Fruit fly (Drosophila melanogaster) whole organism, embryonic: ENCODE results near the gene ebd1.
A peak's percentile ranks its signal among the peaks of the same experiment; 100 is the strongest.

Experiments used
- CG10274 ChIP-seq: fragments of 200-800 bp; sonication (Bioruptor generic); optimal IDR thresholded peaks from 3 replicates; lab custom pipeline; 2017; ENCODE audit warnings: missing biosample characterization, mild to moderate bottlenecking, missing genetic modification characterization
- CG10565 ChIP-seq: fragments of 200-800 bp; sonication (Bioruptor generic); optimal IDR thresholded peaks from 3 replicates; lab custom pipeline; 2016; ENCODE audit warnings: missing biosample characterization, mild to moderate bottlenecking, missing genetic modification characterization
- CG11696 ChIP-seq: fragments of 200-800 bp; sonication (Bioruptor generic); IDR thresholded peaks from 2 replicates; pipeline ENCODE4 v1.3.6; 2022; ENCODE audit warnings: missing biosample characterization, missing genetic modification characterization
- CG12659 ChIP-seq: fragments of 200-800 bp; sonication (Bioruptor generic); optimal IDR thresholded peaks from 3 replicates; lab custom pipeline; 2017; ENCODE audit warnings: mild to moderate bottlenecking, missing biosample characterization, missing genetic modification reagents, missing genetic modification characterization
- CG1529 ChIP-seq: fragments of 200-800 bp; sonication (Bioruptor generic); optimal IDR thresholded peaks from 3 replicates; lab custom pipeline; 2018; ENCODE audit warnings: missing biosample characterization, missing genetic modification characterization
- CG1602 ChIP-seq: fragments of 200-800 bp; sonication (Bioruptor generic); optimal IDR thresholded peaks from 3 replicates; lab custom pipeline; 2016; ENCODE audit warnings: missing biosample characterization, missing genetic modification characterization
- CG17802 ChIP-seq: fragments of 200-800 bp; sonication (Bioruptor generic); optimal IDR thresholded peaks from 2 replicates; lab custom pipeline; 2018; ENCODE audit warnings: missing biosample characterization, mild to moderate bottlenecking, missing genetic modification characterization, moderate library complexity
- CG17829 ChIP-seq: fragments of 200-800 bp; optimal IDR thresholded peaks from 2 replicates; lab custom pipeline; 2019; ENCODE audit warnings: missing biosample characterization, mild to moderate bottlenecking, missing genetic modification characterization, moderate library complexity
- CG2875 ChIP-seq: fragments of 200-800 bp; sonication (Bioruptor generic); optimal IDR thresholded peaks from 2 replicates; lab custom pipeline; 2017; ENCODE audit warnings: missing biosample characterization, mild to moderate bottlenecking, missing genetic modification characterization, missing genetic modification reagents
- CG32767 ChIP-seq: fragments of 200-800 bp; sonication (Bioruptor generic); IDR thresholded peaks from 2 replicates; pipeline ENCODE4 v1.3.6; 2022; ENCODE audit warnings: missing biosample characterization, missing genetic modification characterization
- CG4707 ChIP-seq: fragments of 200-800 bp; sonication (Bioruptor generic); optimal IDR thresholded peaks from 2 replicates; lab custom pipeline; 2018; ENCODE audit warnings: missing biosample characterization, mild to moderate bottlenecking, missing genetic modification characterization, moderate library complexity
- CG6272 ChIP-seq: fragments of 200-800 bp; sonication (Bioruptor generic); IDR thresholded peaks from 2 replicates; pipeline ENCODE4 v1.3.6; 2022; ENCODE audit warnings: missing biosample characterization, missing genetic modification characterization
- CG6683 ChIP-seq: fragments of 200-800 bp; sonication (Bioruptor generic); optimal IDR thresholded peaks from 2 replicates; lab custom pipeline; 2017; ENCODE audit warnings: missing biosample characterization, mild to moderate bottlenecking, missing genetic modification characterization, missing genetic modification reagents
- CG6813 ChIP-seq: fragments of 200-800 bp; sonication (Bioruptor generic); optimal IDR thresholded peaks from 2 replicates; lab custom pipeline; 2017; ENCODE audit warnings: missing biosample characterization, missing genetic modification characterization, mild to moderate bottlenecking, moderate library complexity, missing genetic modification reagents
- CG7271 ChIP-seq: fragments of 200-800 bp; sonication (Bioruptor generic); optimal IDR thresholded peaks from 2 replicates; lab custom pipeline; 2018; ENCODE audit warnings: missing biosample characterization, mild to moderate bottlenecking, missing genetic modification characterization, moderate library complexity
- CG7786 ChIP-seq: fragments of 200-800 bp; sonication (Bioruptor generic); optimal IDR thresholded peaks from 2 replicates; lab custom pipeline; 2016; ENCODE audit warnings: missing biosample characterization, missing genetic modification characterization
- CG8281 ChIP-seq: fragments of 200-800 bp; sonication (Bioruptor generic); optimal IDR thresholded peaks from 2 replicates; lab custom pipeline; 2018; ENCODE audit warnings: missing biosample characterization, mild to moderate bottlenecking, missing genetic modification characterization, moderate library complexity
- CG8359 ChIP-seq: fragments of 200-800 bp; sonication (Bioruptor generic); optimal IDR thresholded peaks from 2 replicates; lab custom pipeline; 2017; ENCODE audit warnings: missing biosample characterization, mild to moderate bottlenecking, missing genetic modification characterization, borderline replicate concordance
- CG9437 ChIP-seq: fragments of 200-800 bp; sonication (Bioruptor generic); optimal IDR thresholded peaks from 2 replicates; lab custom pipeline; 2018; ENCODE audit warnings: missing biosample characterization, mild to moderate bottlenecking, missing genetic modification characterization
- CG9932 ChIP-seq: fragments of 200-800 bp; sonication (Bioruptor generic); IDR thresholded peaks from 2 replicates; pipeline ENCODE4 v1.3.6; 2022; ENCODE audit warnings: missing biosample characterization, missing genetic modification characterization
- CTCF ChIP-seq: fragments of 200-800 bp; sonication (Bioruptor generic); optimal IDR thresholded peaks from 2 replicates; lab custom pipeline; 2017; ENCODE audit warnings: missing biosample characterization, mild to moderate bottlenecking, missing genetic modification characterization, moderate library complexity
- CkIIα-i1 ChIP-seq: fragments of 200-800 bp; sonication (Bioruptor generic); IDR thresholded peaks from 2 replicates; pipeline ENCODE4 v1.3.6; 2022; ENCODE audit warnings: missing biosample characterization, missing genetic modification characterization
- Dip3 ChIP-seq: fragments of 200-800 bp; sonication (Bioruptor generic); optimal IDR thresholded peaks from 3 replicates; lab custom pipeline; 2016; ENCODE audit warnings: missing biosample characterization, missing genetic modification characterization
- Elba2 ChIP-seq: fragments of 200-800 bp; sonication (Bioruptor generic); optimal IDR thresholded peaks from 3 replicates; lab custom pipeline; 2016; ENCODE audit warnings: missing biosample characterization, missing genetic modification characterization
- Fer3 ChIP-seq: fragments of 200-800 bp; sonication (Bioruptor generic); optimal IDR thresholded peaks from 2 replicates; lab custom pipeline; 2018; ENCODE audit warnings: missing biosample characterization, mild to moderate bottlenecking, missing genetic modification characterization, moderate library complexity
- Hmx ChIP-seq: fragments of 200-800 bp; sonication (Bioruptor generic); optimal IDR thresholded peaks from 2 replicates; lab custom pipeline; 2016; ENCODE audit warnings: missing biosample characterization, missing genetic modification characterization
- Hsf ChIP-seq: fragments of 200-800 bp; sonication (Bioruptor generic); optimal IDR thresholded peaks from 3 replicates; lab custom pipeline; 2016; ENCODE audit warnings: missing biosample characterization, missing genetic modification characterization
- Myb ChIP-seq: fragments of 200-800 bp; sonication (Bioruptor generic); optimal IDR thresholded peaks from 2 replicates; lab custom pipeline; 2016; ENCODE audit warnings: missing biosample characterization, missing genetic modification characterization
- Opbp ChIP-seq: fragments of 200-800 bp; sonication (Bioruptor generic); IDR thresholded peaks from 3 replicates; pipeline ENCODE4 v1.3.6; 2022; ENCODE audit warnings: missing biosample characterization, missing genetic modification characterization; ENCODE audit not compliant: partially characterized antibody
- Sin3A ChIP-seq: fragments of >200 bp; optimal IDR thresholded peaks from 2 replicates; lab custom pipeline; 2018
- Trl ChIP-seq, 3 experiments: fragments of >200 bp in 2 of 3; fragments of 200-800 bp in 1 of 3; sonication (Bioruptor generic) in 1 of 3; optimal IDR thresholded peaks; 2 replicates in 1 of 3; 3 replicates in 2 of 3; lab custom pipeline; 2016 to 2017; ENCODE audit warnings: missing biosample characterization in 1 of 3, missing genetic modification characterization in 1 of 3
- cas ChIP-seq: fragments of 200-800 bp; sonication (Bioruptor generic); IDR thresholded peaks from 2 replicates; pipeline ENCODE4 v1.3.6; 2022; ENCODE audit warnings: missing biosample characterization, missing genetic modification characterization
- chm ChIP-seq: fragments of 200-800 bp; sonication (Bioruptor generic); IDR thresholded peaks from 2 replicates; pipeline ENCODE4 v1.3.6; 2022; ENCODE audit warnings: missing biosample characterization, missing genetic modification characterization
- chn ChIP-seq: fragments of 200-800 bp; sonication (Bioruptor generic); optimal IDR thresholded peaks from 2 replicates; lab custom pipeline; 2016; ENCODE audit warnings: missing biosample characterization, missing genetic modification characterization
- danr ChIP-seq: fragments of 200-800 bp; sonication (Bioruptor generic); IDR thresholded peaks from 2 replicates; pipeline ENCODE4 v1.3.6; 2022; ENCODE audit warnings: missing biosample characterization, missing genetic modification characterization
- dmrt11E ChIP-seq: fragments of 200-800 bp; sonication (Bioruptor generic); optimal IDR thresholded peaks from 3 replicates; lab custom pipeline; 2018; ENCODE audit warnings: missing biosample characterization, mild to moderate bottlenecking, missing genetic modification characterization, moderate library complexity
- ewg ChIP-seq: fragments of 200-800 bp; sonication (Bioruptor generic); optimal IDR thresholded peaks from 3 replicates; lab custom pipeline; 2017; ENCODE audit warnings: mild to moderate bottlenecking, missing biosample characterization, missing genetic modification reagents, missing genetic modification characterization
- gem ChIP-seq: fragments of 200-800 bp; sonication (Bioruptor generic); optimal IDR thresholded peaks from 2 replicates; lab custom pipeline; 2019; ENCODE audit warnings: missing biosample characterization, mild to moderate bottlenecking, missing genetic modification characterization, moderate library complexity
- gt ChIP-seq: fragments of 200-800 bp; sonication (Bioruptor generic); IDR thresholded peaks from 2 replicates; pipeline ENCODE4 v1.3.6; 2022; ENCODE audit warnings: missing biosample characterization, missing genetic modification characterization
- insv ChIP-seq, 2 experiments: fragments of 200-800 bp; sonication (Bioruptor generic); optimal IDR thresholded peaks; 3 replicates each; lab custom pipeline; 2016 to 2018; ENCODE audit warnings: missing biosample characterization in 2 of 2, missing genetic modification characterization in 2 of 2
- inv ChIP-seq: fragments of 200-800 bp; sonication (Bioruptor generic); IDR thresholded peaks from 2 replicates; pipeline ENCODE4 v1.3.6; 2022; ENCODE audit warnings: missing biosample characterization, missing genetic modification characterization; ENCODE audit not compliant: partially characterized antibody
- jing ChIP-seq: fragments of 200-800 bp; sonication (Bioruptor generic); optimal IDR thresholded peaks from 2 replicates; lab custom pipeline; 2018; ENCODE audit warnings: missing biosample characterization, mild to moderate bottlenecking, missing genetic modification characterization
- lola ChIP-seq, 3 experiments: fragments of >200 bp in 2 of 3; fragments of 200-800 bp in 1 of 3; sonication (Bioruptor generic) in 1 of 3; optimal IDR thresholded peaks; 2 replicates each; lab custom pipeline; 2017 to 2019; ENCODE audit warnings: missing biosample characterization in 3 of 3, missing genetic modification characterization in 3 of 3, mild to moderate bottlenecking in 1 of 3, moderate library complexity in 1 of 3
- nau ChIP-seq: fragments of 200-800 bp; sonication (Bioruptor generic); optimal IDR thresholded peaks from 3 replicates; lab custom pipeline; 2017; ENCODE audit warnings: missing biosample characterization, mild to moderate bottlenecking, missing genetic modification characterization, missing genetic modification reagents
- pan ChIP-seq, 4 experiments: fragments of >200 bp in 3 of 4; fragments of 200-800 bp in 1 of 4; sonication (Bioruptor generic) in 1 of 4; optimal IDR thresholded peaks in 3 of 4; IDR thresholded peaks in 1 of 4; 2 replicates each; pipeline versions ENCODE4 v1.3.6 to Lab custom; 2017 to 2022; ENCODE audit warnings: missing biosample characterization in 2 of 4, missing genetic modification characterization in 2 of 4, mixed read lengths in 1 of 4
- pros ChIP-seq: fragments of 200-800 bp; sonication (Bioruptor generic); optimal IDR thresholded peaks from 3 replicates; lab custom pipeline; 2019; ENCODE audit warnings: missing biosample characterization, mild to moderate bottlenecking, missing genetic modification characterization, moderate library complexity
- salm ChIP-seq: fragments of 200-800 bp; sonication (Bioruptor generic); optimal IDR thresholded peaks from 2 replicates; lab custom pipeline; 2018; ENCODE audit warnings: missing biosample characterization, mild to moderate bottlenecking, missing genetic modification characterization
- tup ChIP-seq: fragments of 200-800 bp; sonication (Bioruptor generic); optimal IDR thresholded peaks from 2 replicates; lab custom pipeline; 2016; ENCODE audit warnings: missing biosample characterization, mild to moderate bottlenecking, missing genetic modification characterization, moderate library complexity
- usp ChIP-seq: fragments of >200 bp; optimal IDR thresholded peaks from 2 replicates; lab custom pipeline; 2017; ENCODE audit warnings: missing biosample characterization, missing genetic modification characterization

The ebd1 gene

dm6 chr3L:681793-682369, 3.5 kb downstream of the ebd1 start (continued):
- TF ChIP-seq CG8281: no peak
- TF ChIP-seq CTCF (GFP tag; lab: Kevin White, UChicago): peak; percentile 35
- no peak for TF ChIP-seq CkIIα-i1
- peak in 1 of 2 experiments; percentile 54 for TF ChIP-seq insv (GFP tag; optimal IDR thresholded peaks at IDR 0.05; lab: Kevin White, UChicago)
- TF ChIP-seq salm (tag; lab: Kevin White, UChicago): peak; percentile 13
- TF ChIP-seq gem: no peak
- TF ChIP-seq Hsf (GFP tag; lab: Kevin White, UChicago): no peak
- no peak for TF ChIP-seq CG6683 (GFP tag; lab: Kevin White, UChicago)
- peak; percentile 21 for TF ChIP-seq dmrt11E
- TF ChIP-seq chm: no peak; the same call in 1 of the 2 replicates
- peak; percentile 71 for TF ChIP-seq ewg (GFP tag; lab: Kevin White, UChicago)
- TF ChIP-seq CG1529 (GFP tag; lab: Kevin White, UChicago): peak; percentile 41
- peak; percentile 37 for TF ChIP-seq nau (GFP tag; lab: Kevin White, UChicago)
- TF ChIP-seq Elba2: peak; percentile 68
- TF ChIP-seq CG1602 (GFP tag; lab: Kevin White, UChicago): no peak
- TF ChIP-seq CG6272 (GFP tag; lab: Robert Waterston, UW): no peak
- TF ChIP-seq Fer3 (tag; lab: Kevin White, UChicago): peak; percentile 24
- TF ChIP-seq lola (GFP tag; optimal IDR thresholded peaks at IDR 0.05; lab: Kevin White, UChicago): no peak
- no peak for TF ChIP-seq CG8359 (GFP tag; lab: Kevin White, UChicago)
- TF ChIP-seq CG7271 (tag; lab: Kevin White, UChicago): peak; percentile 19
- TF ChIP-seq CG9437 (GFP tag; lab: Kevin White, UChicago): peak; percentile 1
- TF ChIP-seq gt (GFP tag; lab: Robert Waterston, UW): no peak
- TF ChIP-seq CG17829: peak; percentile 43
- no peak for TF ChIP-seq CG9932 (GFP tag; lab: Robert Waterston, UW)
- TF ChIP-seq CG10565 (GFP tag; lab: Kevin White, UChicago): no peak
- TF ChIP-seq CG12659 (GFP tag; lab: Kevin White, UChicago): peak; percentile 80
- no peak for TF ChIP-seq CG10274
- TF ChIP-seq CG2875 (GFP tag; lab: Kevin White, UChicago): peak; percentile 25
- TF ChIP-seq Opbp: peak; percentile 46; the same call in 2 of the 3 replicates
- no peak for TF ChIP-seq CG11696
- TF ChIP-seq jing (GFP tag; lab: Kevin White, UChicago): no peak
- peak; percentile 17 for TF ChIP-seq CG7786 (GFP tag; lab: Kevin White, UChicago)
- peak; percentile 11 for TF ChIP-seq CG4707 (GFP tag; lab: Kevin White, UChicago)
- TF ChIP-seq chn (GFP tag; lab: Kevin White, UChicago): peak; percentile 42
- TF ChIP-seq CG32767 (GFP tag; lab: Robert Waterston, UW): peak; percentile 56; the same call in 1 of the 2 replicates
- TF ChIP-seq pan (optimal IDR thresholded peaks at IDR 0.05; lab: Kevin White, UChicago): no peak
- TF ChIP-seq pan (GFP tag; optimal IDR thresholded peaks at IDR 0.05 in 1 of 2, IDR thresholded peaks at IDR 0.05 in 1 of 2): no peak
- no peak for TF ChIP-seq Hmx (GFP tag; lab: Kevin White, UChicago)
- TF ChIP-seq pros: peak; percentile 73
- TF ChIP-seq CG17802 (tag; lab: Kevin White, UChicago): peak; percentile 30
- TF ChIP-seq inv (GFP tag; lab: Robert Waterston, UW): no peak
- no peak for TF ChIP-seq Trl (optimal IDR thresholded peaks at IDR 0.05; lab: Kevin White, UChicago)
- TF ChIP-seq Trl (GFP tag; optimal IDR thresholded peaks at IDR 0.05; lab: Kevin White, UChicago): peak; percentile 24
- no peak for TF ChIP-seq tup (GFP tag; lab: Kevin White, UChicago)
- no peak for TF ChIP-seq usp
- TF ChIP-seq Sin3A (lab: Kevin White, UChicago): peak; percentile 46
- TF ChIP-seq CG6813 (GFP tag; lab: Kevin White, UChicago): peak; percentile 45
- no peak for TF ChIP-seq danr (GFP tag; lab: Robert Waterston, UW)
- peak; percentile 29 for TF ChIP-seq Dip3 (GFP tag; lab: Kevin White, UChicago)
- no peak for TF ChIP-seq cas (GFP tag; lab: Robert Waterston, UW)
- TF ChIP-seq Myb: peak; percentile 67
